Worm (Caenorhabditis elegans): ENCODE results near the gene gtsf-1.

DNA sequence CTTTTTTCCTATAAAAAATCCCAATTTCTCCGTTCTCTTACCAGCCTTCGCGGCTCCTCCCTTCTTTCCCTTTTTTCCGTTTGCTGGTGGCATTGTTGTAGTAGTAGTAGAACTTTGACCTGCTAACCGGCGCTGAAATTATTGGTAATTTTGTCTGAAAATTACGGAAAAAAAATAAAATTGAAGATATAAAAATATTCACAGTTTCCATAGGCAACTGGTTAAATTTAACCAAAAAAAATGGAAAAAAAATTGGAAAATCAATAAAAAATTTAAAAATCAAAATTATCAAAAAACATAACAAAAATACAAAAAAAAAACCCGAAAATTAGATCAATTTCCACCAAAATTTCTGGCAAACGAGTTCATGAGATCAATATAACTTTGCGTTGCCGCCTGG lies 10.8 kb upstream of the gtsf-1 start, which contains the start of gene map-2:
- TF ChIP-seq cnd-1 (tag; optimal IDR thresholded peaks at IDR 0.05): no peak
- TF ChIP-seq ceh-83 (GFP tag; optimal IDR thresholded peaks at IDR 0.05): no peak
- no peak for TF ChIP-seq pha-4 (tag; optimal IDR thresholded peaks at IDR 0.05)
